Worm (Caenorhabditis elegans): Measurements from ENCODE around the gene Y38H6A.3.

DNA sequence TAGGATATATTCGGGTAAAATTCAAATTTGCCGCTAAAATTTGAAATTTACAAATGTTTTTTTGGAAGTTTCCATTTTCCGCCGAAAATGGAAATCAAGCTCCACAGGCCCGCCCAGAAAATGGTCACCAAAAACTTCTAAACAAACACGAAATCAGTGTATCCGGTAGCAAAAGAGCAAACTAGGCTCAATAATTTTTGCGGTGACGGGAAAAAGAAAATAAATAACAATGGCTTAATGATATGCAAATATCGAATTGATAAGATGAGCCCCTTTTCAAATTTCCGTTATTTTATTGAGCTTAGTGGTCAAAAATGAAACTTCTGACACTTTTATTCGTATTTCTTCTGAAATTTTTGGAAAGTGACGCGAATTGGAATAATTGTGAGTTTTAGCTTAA is at the start of gene Y38H6A.3:
- TF ChIP-seq ces-1 (GFP tag; optimal IDR thresholded peaks at IDR 0.05) (no peak), ztf-11 (tag; optimal IDR thresholded peaks at IDR 0.05) (no peak), lin-13 (tag; optimal IDR thresholded peaks at IDR 0.05) (no peak)
